Fruit fly (Drosophila melanogaster): ENCODE data around the gene CG12025.
A peak's percentile ranks its signal among the peaks of the same experiment; 100 is the strongest.

Gene CG12025

dm6 chr3L:1876215-1876625 lies 11.0 kb downstream of the CG12025 start, which contains the start of gene dre4 (continued):
- TF ChIP-seq org-1 (GFP tag; optimal IDR thresholded peaks at IDR 0.05) (peak; percentile 42), CG2120 (GFP tag; optimal IDR thresholded peaks at IDR 0.05) (peak; percentile 86), CG11398 (GFP tag; optimal IDR thresholded peaks at IDR 0.05) (peak; percentile 26), lola (GFP tag; optimal IDR thresholded peaks at IDR 0.05) (peak in 1 of 3 experiments; percentile 49), jigr1 (GFP tag; IDR thresholded peaks at IDR 0.05) (no peak), CG2202 (tag; optimal IDR thresholded peaks at IDR 0.05) (peak; percentile 48), CG4707 (GFP tag; optimal IDR thresholded peaks at IDR 0.05) (peak; percentile 4), dmrt99B (tag; optimal IDR thresholded peaks at IDR 0.05) (peak; percentile 65), insv (GFP tag; optimal IDR thresholded peaks at IDR 0.05) (peak in 1 of 2 experiments; percentile 21), Meics (GFP tag; optimal IDR thresholded peaks at IDR 0.05) (peak; percentile 72), mam (GFP tag; optimal IDR thresholded peaks at IDR 0.05) (peak; percentile 80), zf30C (GFP tag; optimal IDR thresholded peaks at IDR 0.05) (peak; percentile 95), croc (GFP tag; conservative IDR thresholded peaks at IDR 0.05) (peak; percentile 15; the same call in 1 of the 3 replicates), CG6765 (GFP tag; optimal IDR thresholded peaks at IDR 0.05) (peak; percentile 62), CG4617 (GFP tag; optimal IDR thresholded peaks at IDR 0.05; ENCODE audit: borderline replicate concordance) (peak; percentile 64), slp2 (GFP tag; optimal IDR thresholded peaks at IDR 0.05) (peak; percentile 63), CG12659 (GFP tag; optimal IDR thresholded peaks at IDR 0.05) (peak; percentile 86), Ets97D (GFP tag; optimal IDR thresholded peaks at IDR 0.05) (peak; percentile 89), wdn (GFP tag; IDR thresholded peaks at IDR 0.05) (0 out of 2 replicates have a peak, but pooled peaks have one; percentile 33), pros (GFP tag; optimal IDR thresholded peaks at IDR 0.05) (no peak), Lim3 (GFP tag; IDR thresholded peaks at IDR 0.05) (no peak), CG15073 (GFP tag; optimal IDR thresholded peaks at IDR 0.05) (no peak), chinmo (GFP tag; IDR thresholded peaks at IDR 0.05; ENCODE audit: partially characterized antibody) (0 out of 4 replicates have a peak, but pooled peaks have one; percentile 19), Sin3A (optimal IDR thresholded peaks at IDR 0.05) (peak; percentile 60), CG10543 (GFP tag; optimal IDR thresholded peaks at IDR 0.05) (no peak), lov (optimal IDR thresholded peaks at IDR 0.05) (no peak), lov (GFP tag; IDR thresholded peaks at IDR 0.05) (0 out of 3 replicates have a peak, but pooled peaks have one; percentile 18), CG17612 (GFP tag; IDR thresholded peaks at IDR 0.05) (no peak), Tbp (GFP tag; optimal IDR thresholded peaks at IDR 0.05) (no peak), CG7786 (GFP tag; optimal IDR thresholded peaks at IDR 0.05) (peak; percentile 67), tap (tag; optimal IDR thresholded peaks at IDR 0.05) (peak; percentile 35), bowl (GFP tag; IDR thresholded peaks at IDR 0.05) (no peak), klu (GFP tag; IDR thresholded peaks at IDR 0.05) (peak; percentile 58; the same call in 1 of the 2 replicates), CG31441 (GFP tag; IDR thresholded peaks at IDR 0.05) (peak; percentile 70), CG15696 (tag; optimal IDR thresholded peaks at IDR 0.05) (peak; percentile 37), scrt (GFP tag; optimal IDR thresholded peaks at IDR 0.05) (peak; percentile 32), CG10565 (GFP tag; optimal IDR thresholded peaks at IDR 0.05) (peak; percentile 13), CG12104 (GFP tag; optimal IDR thresholded peaks at IDR 0.05) (peak; percentile 9), Taf1 (GFP tag; IDR thresholded peaks at IDR 0.05) (peak; percentile 57), NC2α (GFP tag; optimal IDR thresholded peaks at IDR 0.05) (peak; percentile 33), CG13424 (tag; optimal IDR thresholded peaks at IDR 0.05) (peak; percentile 53), fd96Cb (tag; optimal IDR thresholded peaks at IDR 0.05) (peak; percentile 62), Dad (GFP tag; optimal IDR thresholded peaks at IDR 0.05) (peak; percentile 72), ash1 (GFP tag; optimal IDR thresholded peaks at IDR 0.05) (no peak), CHES-1-like (GFP tag; optimal IDR thresholded peaks at IDR 0.05) (peak; percentile 94), sim (GFP tag; IDR thresholded peaks at IDR 0.05) (no peak), CG4854 (GFP tag; optimal IDR thresholded peaks at IDR 0.05) (peak; percentile 44), CG6813 (GFP tag; optimal IDR thresholded peaks at IDR 0.05) (no peak), Mrtf (GFP tag; IDR thresholded peaks at IDR 0.05) (peak; percentile 13; the same call in 1 of the 3 replicates), lilli (GFP tag; optimal IDR thresholded peaks at IDR 0.05) (peak; percentile 83), CG7928 (GFP tag; optimal IDR thresholded peaks at IDR 0.05) (peak; percentile 43)
